Fruit fly (Drosophila melanogaster) S2 (cell line): ENCODE data around the gene CG8507.

ENCODE experiments used
- CG8478 ChIP-seq: fragments of >200 bp; optimal IDR thresholded peaks from 2 replicates; lab custom pipeline; 2018
- CTCF ChIP-seq, 2 experiments: fragments of >200 bp; optimal IDR thresholded peaks; 2 replicates each; lab custom pipeline; 2018

CG8507 gene

dm6 chr3R:9791177-9791806 is at the start of gene CG8507, which contains the start of gene CG12945:
Gene CG8507, plus strand, starts transcription at chr3R:9791483.
Gene CG12945, minus strand, starts transcription at chr3R:9791221.
- TF ChIP-seq CG8478 (lab: Kevin White, UChicago) (no peak), CTCF (optimal IDR thresholded peaks at IDR 0.05; lab: Kevin White, UChicago) (no peak)

- TF ChIP-seq CTCF (optimal IDR thresholded peaks at IDR 0.05; lab: Kevin White, UChicago) (no peak), CG8478 (lab: Kevin White, UChicago) (no peak)
Measured at dm6 chr3R:9743217-9743616, 48.1 kb upstream of the CG8507 start, which contains the start of gene CG31415. Gene CG31415, plus strand, starts transcription at chr3R:9743517.

dm6 chr3R:9743995-9744394 is 47.3 kb upstream of the CG8507 start:
- TF ChIP-seq CTCF (optimal IDR thresholded peaks at IDR 0.05; lab: Kevin White, UChicago), result no peak
- no peak for TF ChIP-seq CG8478 (lab: Kevin White, UChicago)

- TF ChIP-seq CG8478 (lab: Kevin White, UChicago) (no peak), CTCF (optimal IDR thresholded peaks at IDR 0.05; lab: Kevin White, UChicago) (no peak)
Measured at dm6 chr3R:9745442-9745841, 45.8 kb upstream of the CG8507 start.

dm6 chr3R:9746267-9746666 is 45.0 kb upstream of the CG8507 start, which contains the start of gene CG34409:
Gene CG34409, minus strand, starts transcription at chr3R:9746367.
- TF ChIP-seq CG8478 (lab: Kevin White, UChicago) (no peak), CTCF (optimal IDR thresholded peaks at IDR 0.05; lab: Kevin White, UChicago) (no peak)

dm6 chr3R:9747272-9747874 is 43.9 kb upstream of the CG8507 start, which contains the start of gene CG12948:
Gene CG12948, minus strand, starts transcription at chr3R:9747744.
- TF ChIP-seq CTCF (optimal IDR thresholded peaks at IDR 0.05; lab: Kevin White, UChicago) (no peak), CG8478 (lab: Kevin White, UChicago) (no peak)

dm6 chr3R:9747875-9747899 is 43.6 kb upstream of the CG8507 start, which contains the start of gene PpD3:
Gene PpD3, plus strand, starts transcription at chr3R:9747875.
- TF ChIP-seq CTCF (optimal IDR thresholded peaks at IDR 0.05; lab: Kevin White, UChicago) (no peak), CG8478 (lab: Kevin White, UChicago) (no peak)

dm6 chr3R:9747900-9748663 is 43.2 kb upstream of the CG8507 start:
- TF ChIP-seq CTCF (optimal IDR thresholded peaks at IDR 0.05; lab: Kevin White, UChicago) (no peak), CG8478 (lab: Kevin White, UChicago) (no peak)

- TF ChIP-seq CTCF (optimal IDR thresholded peaks at IDR 0.05; lab: Kevin White, UChicago) (no peak), CG8478 (lab: Kevin White, UChicago) (no peak)
Measured at dm6 chr3R:9754487-9754886, 36.8 kb upstream of the CG8507 start, which contains the start of gene Tti1. Gene Tti1, minus strand, starts transcription at chr3R:9754686.

- TF ChIP-seq CG8478 (lab: Kevin White, UChicago) (no peak), CTCF (optimal IDR thresholded peaks at IDR 0.05; lab: Kevin White, UChicago) (no peak)
Measured at dm6 chr3R:9756187-9756586, 35.1 kb upstream of the CG8507 start, which contains the start of the genes Alg12 and Rpt3R. Gene Alg12, plus strand, starts transcription at chr3R:9756491. Gene Rpt3R, minus strand, starts transcription at chr3R:9756510.

dm6 chr3R:9759360-9760191 is 31.7 kb upstream of the CG8507 start, which contains the start of gene Mpi:
Gene Mpi, plus strand, starts transcription at chr3R:9759622.
- TF ChIP-seq CG8478 (lab: Kevin White, UChicago) (no peak), CTCF (optimal IDR thresholded peaks at IDR 0.05; lab: Kevin White, UChicago) (no peak)

- TF ChIP-seq CG8478 (lab: Kevin White, UChicago) (no peak), CTCF (optimal IDR thresholded peaks at IDR 0.05; lab: Kevin White, UChicago) (no peak)
Measured at dm6 chr3R:9762955-9763931, 28.0 kb upstream of the CG8507 start, which contains the start of the genes Snap24 and CG8478. Gene Snap24, minus strand, starts transcription at chr3R:9763150. Gene CG8478, plus strand, starts transcription at chr3R:9763650.
